Fruit fly (Drosophila melanogaster) whole organism, embryonic: ENCODE results near the gene CaBP1.
A peak's percentile ranks its signal among the peaks of the same experiment; 100 is the strongest.

Experiments
- Atf6 ChIP-seq: fragments of 200-800 bp; sonication (Bioruptor generic); IDR thresholded peaks from 2 replicates; pipeline ENCODE4 v1.3.6; 2022; ENCODE audit warnings: missing biosample characterization, missing genetic modification characterization
- CG10366 ChIP-seq: fragments of 200-800 bp; sonication (Bioruptor generic); IDR thresholded peaks from 2 replicates; pipeline ENCODE4 v1.3.6; 2022; ENCODE audit warnings: missing biosample characterization, missing genetic modification characterization
- CG11398 ChIP-seq: fragments of 200-800 bp; sonication (Bioruptor generic); optimal IDR thresholded peaks from 2 replicates; lab custom pipeline; 2016; ENCODE audit warnings: missing biosample characterization, missing genetic modification characterization
- CG12071 ChIP-seq: fragments of 200-800 bp; sonication (Bioruptor generic); optimal IDR thresholded peaks from 3 replicates; lab custom pipeline; 2018; ENCODE audit warnings: missing biosample characterization, mild to moderate bottlenecking, missing genetic modification characterization
- CG12155 ChIP-seq: fragments of 200-800 bp; sonication (Bioruptor generic); optimal IDR thresholded peaks from 3 replicates; lab custom pipeline; 2016; ENCODE audit warnings: missing biosample characterization, missing genetic modification characterization
- CG14014 ChIP-seq: fragments of 200-800 bp; sonication (Bioruptor generic); IDR thresholded peaks from 2 replicates; pipeline ENCODE4 v1.3.6; 2022; ENCODE audit warnings: missing biosample characterization, missing genetic modification characterization
- CG14441 ChIP-seq: fragments of 200-800 bp; sonication (Bioruptor generic); IDR thresholded peaks from 2 replicates; pipeline ENCODE4 v1.3.6; 2022; ENCODE audit warnings: missing biosample characterization, missing genetic modification characterization
- CG1529 ChIP-seq: fragments of 200-800 bp; sonication (Bioruptor generic); optimal IDR thresholded peaks from 3 replicates; lab custom pipeline; 2018; ENCODE audit warnings: missing biosample characterization, missing genetic modification characterization
- CG17186 ChIP-seq: fragments of 200-800 bp; sonication (Bioruptor generic); optimal IDR thresholded peaks from 3 replicates; lab custom pipeline; 2017; ENCODE audit warnings: missing biosample characterization, missing genetic modification reagents, missing genetic modification characterization
- CG17385 ChIP-seq: fragments of 200-800 bp; sonication (Bioruptor generic); optimal IDR thresholded peaks from 3 replicates; lab custom pipeline; 2018; ENCODE audit warnings: missing biosample characterization, mild to moderate bottlenecking, missing genetic modification characterization
- CG17568 ChIP-seq: fragments of 200-800 bp; sonication (Bioruptor generic); optimal IDR thresholded peaks from 2 replicates; lab custom pipeline; 2018; ENCODE audit warnings: missing biosample characterization, mild to moderate bottlenecking, missing genetic modification characterization, moderate library complexity
- CG18476 ChIP-seq: fragments of 200-800 bp; sonication (Bioruptor generic); optimal IDR thresholded peaks from 2 replicates; lab custom pipeline; 2016; ENCODE audit warnings: missing biosample characterization, mild to moderate bottlenecking, missing genetic modification characterization
- CG30403 ChIP-seq: fragments of 200-800 bp; sonication (Bioruptor generic); optimal IDR thresholded peaks from 3 replicates; lab custom pipeline; 2016; ENCODE audit warnings: missing biosample characterization, missing genetic modification characterization
- CG32767 ChIP-seq: fragments of 200-800 bp; sonication (Bioruptor generic); IDR thresholded peaks from 2 replicates; pipeline ENCODE4 v1.3.6; 2022; ENCODE audit warnings: missing biosample characterization, missing genetic modification characterization
- CG4282 ChIP-seq: fragments of 200-800 bp; sonication (Bioruptor generic); optimal IDR thresholded peaks from 2 replicates; lab custom pipeline; 2016; ENCODE audit warnings: missing biosample characterization, missing genetic modification characterization
- CG6813 ChIP-seq: fragments of 200-800 bp; sonication (Bioruptor generic); optimal IDR thresholded peaks from 2 replicates; lab custom pipeline; 2017; ENCODE audit warnings: missing biosample characterization, missing genetic modification characterization, mild to moderate bottlenecking, moderate library complexity, missing genetic modification reagents
- CG7556 ChIP-seq: fragments of 200-800 bp; sonication (Bioruptor generic); optimal IDR thresholded peaks from 2 replicates; lab custom pipeline; 2017; ENCODE audit warnings: missing biosample characterization, mild to moderate bottlenecking, missing genetic modification characterization
- CG9215 ChIP-seq: fragments of 200-800 bp; sonication (Bioruptor generic); IDR thresholded peaks from 2 replicates; pipeline ENCODE4 v1.3.6; 2022; ENCODE audit warnings: missing biosample characterization, missing genetic modification characterization
- CG9797 ChIP-seq: fragments of 200-800 bp; sonication (Bioruptor generic); optimal IDR thresholded peaks from 3 replicates; lab custom pipeline; 2018; ENCODE audit warnings: missing biosample characterization, mild to moderate bottlenecking, missing genetic modification characterization
- CG9817 ChIP-seq: fragments of 200-800 bp; sonication (Bioruptor generic); optimal IDR thresholded peaks from 2 replicates; lab custom pipeline; 2018; ENCODE audit warnings: missing biosample characterization, mild to moderate bottlenecking, missing genetic modification characterization, moderate library complexity
- CkIIα-i1 ChIP-seq: fragments of 200-800 bp; sonication (Bioruptor generic); IDR thresholded peaks from 2 replicates; pipeline ENCODE4 v1.3.6; 2022; ENCODE audit warnings: missing biosample characterization, missing genetic modification characterization
- CrebB ChIP-seq: fragments of 200-800 bp; sonication (Bioruptor generic); optimal IDR thresholded peaks from 3 replicates; lab custom pipeline; 2018; ENCODE audit warnings: missing biosample characterization, mild to moderate bottlenecking, missing genetic modification characterization
- D ChIP-seq, 2 experiments: fragments of 200-800 bp in 1 of 2; fragments of >200 bp in 1 of 2; sonication (Bioruptor generic) in 1 of 2; optimal IDR thresholded peaks; 2 replicates in 1 of 2; 3 replicates in 1 of 2; lab custom pipeline; 2017; ENCODE audit warnings: mild to moderate bottlenecking in 1 of 2, missing biosample characterization in 1 of 2, missing genetic modification characterization in 1 of 2, missing genetic modification reagents in 1 of 2
- Dip2 ChIP-seq: fragments of 200-800 bp; sonication (Bioruptor generic); IDR thresholded peaks from 2 replicates; pipeline ENCODE4 v1.3.6; 2022; ENCODE audit warnings: missing biosample characterization, missing genetic modification characterization
- Fer2 ChIP-seq: fragments of 200-800 bp; sonication (Bioruptor generic); optimal IDR thresholded peaks from 2 replicates; lab custom pipeline; 2018; ENCODE audit warnings: missing biosample characterization, mild to moderate bottlenecking, missing genetic modification characterization, moderate library complexity
- HLH3B ChIP-seq: fragments of 200-800 bp; sonication (Bioruptor generic); IDR thresholded peaks from 2 replicates; pipeline ENCODE4 v1.3.6; 2022; ENCODE audit warnings: missing biosample characterization, missing genetic modification characterization
- Lhr ChIP-seq: fragments of 200-800 bp; sonication (Bioruptor generic); optimal IDR thresholded peaks from 3 replicates; lab custom pipeline; 2017; ENCODE audit warnings: mild to moderate bottlenecking, missing biosample characterization, missing genetic modification reagents, missing genetic modification characterization
- Med ChIP-seq: fragments of 200-800 bp; sonication (Bioruptor generic); peaks from one replicate; lab custom pipeline; 2016; ENCODE audit warnings: missing biosample characterization, missing genetic modification characterization, mild to moderate bottlenecking, inconsistent platforms, moderate library complexity
- Mrtf ChIP-seq: fragments of 200-800 bp; sonication (Bioruptor generic); IDR thresholded peaks from 3 replicates; pipeline ENCODE4 v1.3.6; 2022; ENCODE audit warnings: missing biosample characterization, missing genetic modification characterization
- Nf-YA ChIP-seq: fragments of 200-800 bp; sonication (Bioruptor generic); IDR thresholded peaks from 2 replicates; pipeline ENCODE4 v1.3.6; 2022; ENCODE audit warnings: missing biosample characterization, missing genetic modification characterization
- PHDP ChIP-seq: fragments of 200-800 bp; sonication (Bioruptor generic); optimal IDR thresholded peaks from 3 replicates; lab custom pipeline; 2018; ENCODE audit warnings: missing biosample characterization, mild to moderate bottlenecking, missing genetic modification characterization, moderate library complexity
- Pdp1 ChIP-seq, 2 experiments: fragments of 200-800 bp; sonication (Bioruptor generic); optimal IDR thresholded peaks; 3 replicates each; lab custom pipeline; 2016; ENCODE audit warnings: missing biosample characterization in 2 of 2, missing genetic modification characterization in 2 of 2, mild to moderate bottlenecking in 1 of 2, moderate library complexity in 1 of 2
- Side ChIP-seq: fragments of 200-800 bp; sonication (Bioruptor generic); optimal IDR thresholded peaks from 2 replicates; lab custom pipeline; 2016; ENCODE audit warnings: missing biosample characterization, missing genetic modification characterization
- YL-1 ChIP-seq: fragments of 200-800 bp; sonication (Bioruptor generic); optimal IDR thresholded peaks from 3 replicates; lab custom pipeline; 2017; ENCODE audit warnings: missing biosample characterization, mild to moderate bottlenecking, missing genetic modification characterization
- bowl ChIP-seq: fragments of 200-800 bp; sonication (Bioruptor generic); IDR thresholded peaks from 2 replicates; pipeline ENCODE4 v1.3.6; 2022; ENCODE audit warnings: missing biosample characterization, missing genetic modification characterization
- chinmo ChIP-seq: fragments of 200-800 bp; sonication (Bioruptor generic); IDR thresholded peaks from 4 replicates; pipeline ENCODE4 v1.3.6; 2022; ENCODE audit warnings: missing biosample characterization, missing genetic modification characterization; ENCODE audit not compliant: partially characterized antibody
- chn ChIP-seq: fragments of 200-800 bp; sonication (Bioruptor generic); optimal IDR thresholded peaks from 2 replicates; lab custom pipeline; 2016; ENCODE audit warnings: missing biosample characterization, missing genetic modification characterization
- crol ChIP-seq: fragments of 200-800 bp; sonication (Bioruptor generic); IDR thresholded peaks from 2 replicates; pipeline ENCODE4 v1.3.6; 2022; ENCODE audit warnings: missing biosample characterization, missing genetic modification characterization
- da ChIP-seq: fragments of 200-800 bp; sonication (Bioruptor generic); optimal IDR thresholded peaks from 2 replicates; lab custom pipeline; 2016; ENCODE audit warnings: missing biosample characterization, missing genetic modification characterization
- fru ChIP-seq: fragments of >200 bp; optimal IDR thresholded peaks from 2 replicates; lab custom pipeline; 2017
- inv ChIP-seq: fragments of 200-800 bp; sonication (Bioruptor generic); IDR thresholded peaks from 2 replicates; pipeline ENCODE4 v1.3.6; 2022; ENCODE audit warnings: missing biosample characterization, missing genetic modification characterization; ENCODE audit not compliant: partially characterized antibody
- kah ChIP-seq: fragments of 200-800 bp; sonication (Bioruptor generic); optimal IDR thresholded peaks from 2 replicates; lab custom pipeline; 2018; ENCODE audit warnings: missing biosample characterization, mild to moderate bottlenecking, missing genetic modification characterization
- kni ChIP-seq: fragments of 200-800 bp; sonication (Bioruptor generic); optimal IDR thresholded peaks from 3 replicates; lab custom pipeline; 2017; ENCODE audit warnings: mild to moderate bottlenecking, missing biosample characterization, missing genetic modification reagents, missing genetic modification characterization
- nau ChIP-seq: fragments of 200-800 bp; sonication (Bioruptor generic); optimal IDR thresholded peaks from 3 replicates; lab custom pipeline; 2017; ENCODE audit warnings: missing biosample characterization, mild to moderate bottlenecking, missing genetic modification characterization, missing genetic modification reagents
- schlank ChIP-seq: fragments of 200-800 bp; sonication (Bioruptor generic); optimal IDR thresholded peaks from 2 replicates; lab custom pipeline; 2018; ENCODE audit warnings: missing biosample characterization, mild to moderate bottlenecking, missing genetic modification characterization
- slbo ChIP-seq: fragments of 200-800 bp; sonication (Bioruptor generic); IDR thresholded peaks from 2 replicates; pipeline ENCODE4 v1.3.6; 2022; ENCODE audit warnings: missing biosample characterization, missing genetic modification characterization
- unpg ChIP-seq: fragments of 200-800 bp; sonication (Bioruptor generic); optimal IDR thresholded peaks from 3 replicates; lab custom pipeline; 2018; ENCODE audit warnings: missing biosample characterization, mild to moderate bottlenecking, missing genetic modification characterization, moderate library complexity
- vvl ChIP-seq: fragments of 200-800 bp; sonication (Bioruptor generic); IDR thresholded peaks from 2 replicates; pipeline ENCODE4 v1.3.6; 2022; ENCODE audit warnings: missing biosample characterization, missing genetic modification characterization

CaBP1 gene

DNA sequence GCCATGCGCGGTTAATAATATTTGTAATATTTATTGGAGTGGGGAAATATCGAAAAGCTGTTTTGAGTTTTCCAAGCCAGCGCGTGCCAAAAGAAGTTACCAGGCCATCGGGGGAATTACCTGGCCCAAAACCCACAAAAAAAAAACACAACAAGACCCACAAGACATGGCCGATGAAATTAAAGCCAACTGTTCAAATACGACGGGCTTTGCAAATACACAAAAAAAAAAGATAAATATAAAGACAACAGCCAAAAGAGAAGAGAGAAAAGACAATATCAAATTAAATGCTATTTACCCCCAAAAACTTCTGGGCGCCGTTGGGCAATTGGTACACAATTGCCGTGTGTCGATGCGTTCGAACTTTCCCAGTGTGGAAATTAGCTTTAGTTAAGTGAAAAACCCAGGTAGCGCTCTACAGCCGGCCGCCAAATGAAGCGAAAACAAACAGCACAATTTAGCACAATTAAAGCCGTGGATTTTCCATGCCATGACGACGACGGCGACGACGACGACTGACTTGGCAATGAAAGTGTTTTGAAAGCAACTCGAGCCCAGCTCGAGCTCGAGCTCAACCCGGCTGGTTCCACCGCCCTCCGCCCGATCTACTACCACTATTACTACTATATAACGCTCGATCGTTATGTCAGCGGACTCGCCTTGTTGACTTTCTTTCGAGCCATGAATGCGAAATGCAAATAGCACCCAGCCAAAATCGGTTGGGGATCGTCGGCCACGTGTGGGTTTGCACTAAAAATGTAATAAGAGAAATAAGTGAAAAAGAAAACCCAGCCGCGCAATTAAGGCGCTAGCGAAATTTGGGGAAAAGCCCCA lies 38.5 kb downstream of the CaBP1 start (continued):
- TF ChIP-seq unpg (peak; percentile 50), CG14014 (peak; percentile 60; the same call in 1 of the 2 replicates), CG17568 (GFP tag; lab: Kevin White, UChicago) (peak; percentile 67), CG1529 (GFP tag; lab: Kevin White, UChicago) (peak; percentile 41), CG14441 (GFP tag; lab: Robert Waterston, UW) (peak; percentile 45; the same call in 1 of the 2 replicates), bowl (GFP tag; lab: Robert Waterston, UW) (peak; percentile 4; the same call in 1 of the 2 replicates), CG30403 (GFP tag; lab: Kevin White, UChicago) (no peak), chinmo (GFP tag; lab: Robert Waterston, UW) (no peak), Nf-YA (GFP tag; lab: Robert Waterston, UW) (peak; percentile 36; the same call in 1 of the 2 replicates), CG10366 (0 out of 2 replicates have a peak, but pooled peaks have one; percentile 10), Lhr (peak; percentile 10), HLH3B (peak; percentile 57; the same call in 1 of the 2 replicates), CG17385 (GFP tag; lab: Kevin White, UChicago) (peak; percentile 34), CrebB (tag; lab: Kevin White, UChicago) (peak; percentile 43), kah (GFP tag; lab: Kevin White, UChicago) (peak; percentile 2), CG9817 (tag; lab: Kevin White, UChicago) (peak; percentile 18), Atf6 (GFP tag; lab: Robert Waterston, UW) (peak; percentile 71), da (GFP tag; lab: Kevin White, UChicago) (peak; percentile 17), CG32767 (GFP tag; lab: Robert Waterston, UW) (0 out of 2 replicates have a peak, but pooled peaks have one; percentile 12), CG18476 (GFP tag; lab: Kevin White, UChicago) (peak; percentile 6), nau (GFP tag; lab: Kevin White, UChicago) (peak; percentile 14), vvl (GFP tag; lab: Robert Waterston, UW) (peak; percentile 19; the same call in 1 of the 2 replicates), inv (GFP tag; lab: Robert Waterston, UW) (no peak), PHDP (peak; percentile 65), CG4282 (GFP tag; lab: Kevin White, UChicago) (no peak), YL-1 (peak; percentile 44), Mrtf (no peak), CG11398 (peak; percentile 47), CG17186 (GFP tag; lab: Kevin White, UChicago) (no peak), Fer2 (peak; percentile 12), CG9215 (no peak), crol (GFP tag; lab: Robert Waterston, UW) (no peak), fru (lab: Kevin White, UChicago) (no peak), Med (peak; percentile 85), chn (no peak), slbo (GFP tag; lab: Robert Waterston, UW) (0 out of 2 replicates have a peak, but pooled peaks have one; percentile 8), Side (peak; percentile 50), CkIIα-i1 (no peak), Pdp1 (GFP tag; optimal IDR thresholded peaks at IDR 0.05; lab: Kevin White, UChicago) (peak; percentile 14 to 53), CG12155 (GFP tag; lab: Kevin White, UChicago) (peak; percentile 25), Dip2 (no peak), CG12071 (peak; percentile 36), CG6813 (GFP tag; lab: Kevin White, UChicago) (peak; percentile 60), CG9797 (GFP tag; lab: Kevin White, UChicago) (no peak), schlank (tag; lab: Kevin White, UChicago) (peak; percentile 23), D (optimal IDR thresholded peaks at IDR 0.05; lab: Kevin White, UChicago) (no peak), D (GFP tag; optimal IDR thresholded peaks at IDR 0.05; lab: Kevin White, UChicago) (peak; percentile 4), kni (GFP tag; lab: Kevin White, UChicago) (peak; percentile 77), CG7556 (peak; percentile 55)
